Worm (Caenorhabditis elegans): ENCODE results near the gene nstp-8.

- TF ChIP-seq athp-1 (tag; optimal IDR thresholded peaks at IDR 0.05) (no peak), unc-62 (GFP tag; optimal IDR thresholded peaks at IDR 0.05) (no peak), snpc-4 (GFP tag; optimal IDR thresholded peaks at IDR 0.05) (no peak), snpc-4 (tag; optimal IDR thresholded peaks at IDR 0.05) (no peak), cebp-1 (GFP tag; IDR thresholded peaks at IDR 0.05) (no peak), cebp-1 (tag; optimal IDR thresholded peaks at IDR 0.05) (no peak), ztf-18 (tag; optimal IDR thresholded peaks at IDR 0.05) (no peak), ama-1 (optimal IDR thresholded peaks at IDR 0.05) (no peak), ama-1 (GFP tag; optimal IDR thresholded peaks at IDR 0.05) (no peak)
These were observed 33.9 kb downstream of the nstp-8 start, which contains the start of gene cyp-33C6 for ce11 chrV:2249310-2249709.
